Fruit fly (Drosophila melanogaster): ENCODE results near the gene z.
A peak's percentile ranks its signal among the peaks of the same experiment; 100 is the strongest.

The z gene

dm6 chrX:2455337-2456246 lies 8.0 kb downstream of the z start (continued):
- no peak for TF ChIP-seq E2f2 (GFP tag; IDR thresholded peaks at IDR 0.05)
- TF ChIP-seq gt (GFP tag; IDR thresholded peaks at IDR 0.05), result 0 out of 2 replicates have a peak, but pooled peaks have one; percentile 27
- no peak for TF ChIP-seq chinmo (GFP tag; IDR thresholded peaks at IDR 0.05; ENCODE audit: partially characterized antibody)
- TF ChIP-seq CG34422 (GFP tag; IDR thresholded peaks at IDR 0.05), result no peak
- no peak for TF ChIP-seq Hsf (GFP tag; optimal IDR thresholded peaks at IDR 0.05)
- TF ChIP-seq ssp (GFP tag; IDR thresholded peaks at IDR 0.05), result no peak
- TF ChIP-seq Xrp1 (GFP tag; IDR thresholded peaks at IDR 0.05), result no peak
- TF ChIP-seq klu (GFP tag; IDR thresholded peaks at IDR 0.05), result no peak
- no peak for TF ChIP-seq CG2116 (GFP tag; optimal IDR thresholded peaks at IDR 0.05)
- no peak for TF ChIP-seq Lhr (GFP tag; optimal IDR thresholded peaks at IDR 0.05)
- TF ChIP-seq CG8944 (GFP tag; optimal IDR thresholded peaks at IDR 0.05), result no peak
- no peak for TF ChIP-seq Chrac-16 (GFP tag; optimal IDR thresholded peaks at IDR 0.05)
- TF ChIP-seq mam (GFP tag; optimal IDR thresholded peaks at IDR 0.05), result no peak
- TF ChIP-seq al (GFP tag; IDR thresholded peaks at IDR 0.05), result 0 out of 2 replicates have a peak, but pooled peaks have one; percentile 18
- TF ChIP-seq CG9932 (GFP tag; IDR thresholded peaks at IDR 0.05), result peak; percentile 42
- TF ChIP-seq NC2α (GFP tag; optimal IDR thresholded peaks at IDR 0.05), result no peak
- no peak for TF ChIP-seq Hey (tag; optimal IDR thresholded peaks at IDR 0.05)
- TF ChIP-seq CG7987 (GFP tag; optimal IDR thresholded peaks at IDR 0.05), result no peak
- TF ChIP-seq nerfin-2 (GFP tag; IDR thresholded peaks at IDR 0.05; ENCODE audit: partially characterized antibody), result no peak
- no peak for TF ChIP-seq Asciz (GFP tag; optimal IDR thresholded peaks at IDR 0.05)
- TF ChIP-seq hbn (GFP tag; IDR thresholded peaks at IDR 0.05; ENCODE audit: partially characterized antibody), result no peak
- no peak for TF ChIP-seq tll (GFP tag; optimal IDR thresholded peaks at IDR 0.05)
- TF ChIP-seq CG15011 (GFP tag; optimal IDR thresholded peaks at IDR 0.05), result no peak
- no peak for TF ChIP-seq CG7357 (GFP tag; IDR thresholded peaks at IDR 0.05)
- no peak for TF ChIP-seq mirr (GFP tag; optimal IDR thresholded peaks at IDR 0.05)
- TF ChIP-seq CG8478 (optimal IDR thresholded peaks at IDR 0.05), result no peak
- TF ChIP-seq peb (GFP tag; IDR thresholded peaks at IDR 0.05), result no peak

- TF ChIP-seq CG10431 (GFP tag; optimal IDR thresholded peaks at IDR 0.05) (no peak), CG16813 (GFP tag; IDR thresholded peaks at IDR 0.05; ENCODE audit: partially characterized antibody) (no peak), Med (GFP tag) (peak; percentile 64)
Observed at dm6 chrX:2457863-2458458, 10.4 kb downstream of the z start.

dm6 chrX:2459843-2460242 lies 12.3 kb downstream of the z start:
- TF ChIP-seq bab2 (GFP tag; optimal IDR thresholded peaks at IDR 0.05) (no peak), org-1 (GFP tag; optimal IDR thresholded peaks at IDR 0.05) (no peak), Med (GFP tag) (peak; percentile 70), Ets65A (GFP tag) (peak; percentile 91), insv (GFP tag; optimal IDR thresholded peaks at IDR 0.05) (no peak), sens (GFP tag) (peak; percentile 36), CG9797 (GFP tag; optimal IDR thresholded peaks at IDR 0.05) (no peak), TFAM (GFP tag; optimal IDR thresholded peaks at IDR 0.05) (no peak), dmrt11E (tag; optimal IDR thresholded peaks at IDR 0.05) (no peak), slbo (GFP tag; IDR thresholded peaks at IDR 0.05) (peak; percentile 17; the same call in 1 of the 2 replicates), CG8388 (GFP tag; optimal IDR thresholded peaks at IDR 0.05) (no peak), mld (GFP tag; IDR thresholded peaks at IDR 0.05; ENCODE audit: partially characterized antibody) (no peak), CG11504 (tag; optimal IDR thresholded peaks at IDR 0.05) (peak; percentile 10), cwo (GFP tag; optimal IDR thresholded peaks at IDR 0.05) (no peak), row (GFP tag; IDR thresholded peaks at IDR 0.05) (0 out of 3 replicates have a peak, but pooled peaks have one; percentile 16), grau (tag; optimal IDR thresholded peaks at IDR 0.05) (peak; percentile 57), CG6765 (GFP tag; optimal IDR thresholded peaks at IDR 0.05) (no peak), sisA (GFP tag; IDR thresholded peaks at IDR 0.05) (no peak)
